Fruit fly (Drosophila melanogaster): ENCODE results near the gene CG18249.

CG18249 gene

dm6 chr3R:8233370-8233773 lies 13.4 kb downstream of the CG18249 start, which contains the start of gene PolI (continued):
- TF ChIP-seq Six4 (GFP tag; optimal IDR thresholded peaks at IDR 0.05) = no peak
- no peak for TF ChIP-seq CG7745 (tag; optimal IDR thresholded peaks at IDR 0.05)
- no peak for TF ChIP-seq Chrac-16 (GFP tag; optimal IDR thresholded peaks at IDR 0.05)
- TF ChIP-seq pita (GFP tag; optimal IDR thresholded peaks at IDR 0.05) = peak; percentile 46
- no peak for TF ChIP-seq slp2 (GFP tag; optimal IDR thresholded peaks at IDR 0.05)
- TF ChIP-seq CG4282 (GFP tag; optimal IDR thresholded peaks at IDR 0.05) = no peak
- TF ChIP-seq CG3847 (GFP tag; IDR thresholded peaks at IDR 0.05) = peak; percentile 91
- no peak for TF ChIP-seq ash1 (GFP tag; optimal IDR thresholded peaks at IDR 0.05)
- no peak for TF ChIP-seq wek (GFP tag; optimal IDR thresholded peaks at IDR 0.05)
- TF ChIP-seq gce (GFP tag; IDR thresholded peaks at IDR 0.05) = no peak
- peak; percentile 36 for TF ChIP-seq nmo (GFP tag; optimal IDR thresholded peaks at IDR 0.05)
- no peak for TF ChIP-seq CG17912 (GFP tag; optimal IDR thresholded peaks at IDR 0.05)
- no peak for TF ChIP-seq Doc2 (GFP tag; IDR thresholded peaks at IDR 0.05)
- peak; percentile 87 for TF ChIP-seq Dref (GFP tag; IDR thresholded peaks at IDR 0.05)
- no peak for TF ChIP-seq CG13775 (GFP tag; optimal IDR thresholded peaks at IDR 0.05)
- no peak for TF ChIP-seq ap (GFP tag; IDR thresholded peaks at IDR 0.05)
- no peak for TF ChIP-seq C15 (GFP tag; IDR thresholded peaks at IDR 0.05)
- peak; percentile 28 for TF ChIP-seq grn (GFP tag; optimal IDR thresholded peaks at IDR 0.05)
- TF ChIP-seq Sox100B (GFP tag; optimal IDR thresholded peaks at IDR 0.05) = no peak
- no peak for TF ChIP-seq Hr39 (optimal IDR thresholded peaks at IDR 0.05)
- TF ChIP-seq NFAT (GFP tag; IDR thresholded peaks at IDR 0.05) = peak; percentile 6; the same call in 1 of the 2 replicates
- TF ChIP-seq Sox102F (GFP tag; optimal IDR thresholded peaks at IDR 0.05) = no peak
- TF ChIP-seq Dp (GFP tag; optimal IDR thresholded peaks at IDR 0.05) = peak; percentile 66
- TF ChIP-seq CTCF (GFP tag; optimal IDR thresholded peaks at IDR 0.05) = peak; percentile 70
- no peak for TF ChIP-seq CG32767 (GFP tag; IDR thresholded peaks at IDR 0.05)
- TF ChIP-seq CG9797 (GFP tag; optimal IDR thresholded peaks at IDR 0.05) = peak; percentile 57
- peak; percentile 26 for TF ChIP-seq NfI (GFP tag; optimal IDR thresholded peaks at IDR 0.05)
- no peak for TF ChIP-seq CG3407 (GFP tag; optimal IDR thresholded peaks at IDR 0.05)
- TF ChIP-seq E2f2 (GFP tag; IDR thresholded peaks at IDR 0.05) = peak; percentile 61
- no peak for TF ChIP-seq lov (optimal IDR thresholded peaks at IDR 0.05)
- TF ChIP-seq lov (GFP tag; IDR thresholded peaks at IDR 0.05) = no peak
- peak; percentile 45 for TF ChIP-seq pho (GFP tag; optimal IDR thresholded peaks at IDR 0.05)
- no peak for TF ChIP-seq ERR (GFP tag; optimal IDR thresholded peaks at IDR 0.05)
- peak; percentile 70 for TF ChIP-seq B-H2 (GFP tag; optimal IDR thresholded peaks at IDR 0.05)
- TF ChIP-seq PHDP (tag; optimal IDR thresholded peaks at IDR 0.05) = peak; percentile 42
- TF ChIP-seq pum (GFP tag; optimal IDR thresholded peaks at IDR 0.05) = peak; percentile 9
- TF ChIP-seq croc (GFP tag; conservative IDR thresholded peaks at IDR 0.05) = no peak
- no peak for TF ChIP-seq CG18619 (GFP tag; optimal IDR thresholded peaks at IDR 0.05)
- no peak for TF ChIP-seq nau (GFP tag; optimal IDR thresholded peaks at IDR 0.05)
- TF ChIP-seq Ada2b (GFP tag; IDR thresholded peaks at IDR 0.05) = no peak
- TF ChIP-seq sens-2 (GFP tag; IDR thresholded peaks at IDR 0.05) = no peak
- no peak for TF ChIP-seq CG1602 (GFP tag; optimal IDR thresholded peaks at IDR 0.05)
- TF ChIP-seq Ets65A (GFP tag) = peak; percentile 95
- peak; percentile 20; the same call in 1 of the 2 replicates for TF ChIP-seq inv (GFP tag; IDR thresholded peaks at IDR 0.05; ENCODE audit: partially characterized antibody)
- TF ChIP-seq Xrp1 (GFP tag; IDR thresholded peaks at IDR 0.05) = no peak
- TF ChIP-seq Rfx (GFP tag; IDR thresholded peaks at IDR 0.05) = peak; percentile 63
- no peak for TF ChIP-seq eve (GFP tag; optimal IDR thresholded peaks at IDR 0.05)
- TF ChIP-seq CG3995 (GFP tag; optimal IDR thresholded peaks at IDR 0.05) = no peak
- TF ChIP-seq salm (tag; optimal IDR thresholded peaks at IDR 0.05) = peak; percentile 11
- 0 out of 3 replicates have a peak, but pooled peaks have one; percentile 36 for TF ChIP-seq CG16813 (GFP tag; IDR thresholded peaks at IDR 0.05; ENCODE audit: partially characterized antibody)
- no peak for TF ChIP-seq CG8281 (tag; optimal IDR thresholded peaks at IDR 0.05)
- TF ChIP-seq CG4854 (GFP tag; optimal IDR thresholded peaks at IDR 0.05) = peak; percentile 26
- TF ChIP-seq CHES-1-like (GFP tag; optimal IDR thresholded peaks at IDR 0.05) = peak; percentile 27
- no peak for TF ChIP-seq CG11723 (GFP tag; optimal IDR thresholded peaks at IDR 0.05)
